Worm (Caenorhabditis elegans) whole organism, L4 larva: ENCODE measurements around the gene F10D2.8.

Source experiments
- R02D3.7 ChIP-seq: fragments of 150-350 bp; sonication (generic microtip); optimal IDR thresholded peaks from 3 replicates; lab custom pipeline; 2014; ENCODE audit warnings: missing biosample characterization, missing genetic modification characterization
- Y75B8A.6 ChIP-seq: fragments of 200-800 bp; sonication (Bioruptor generic); IDR thresholded peaks from 2 replicates; pipeline ENCODE4 v1.3.6; 2022; ENCODE audit warnings: missing genetic modification reagents, missing genetic modification characterization, missing compliant biosample characterization
- lsy-2 ChIP-seq, 2 experiments: fragments of 150-350 bp in 1 of 2; sonication (generic microtip) in 1 of 2; optimal IDR thresholded peaks; 2 replicates each; lab custom pipeline; 2014 to 2017; ENCODE audit warnings: missing biosample characterization in 2 of 2, missing genetic modification characterization in 2 of 2
- mdl-1 ChIP-seq, 2 experiments: fragments of 150-350 bp in 1 of 2; sonication (generic microtip) in 1 of 2; optimal IDR thresholded peaks; 2 replicates each; lab custom pipeline; 2014 to 2017; ENCODE audit warnings: missing biosample characterization in 2 of 2, missing genetic modification characterization in 2 of 2
- unc-130 ChIP-seq: sonication (generic microtip); optimal IDR thresholded peaks from 2 replicates; lab custom pipeline; 2016; ENCODE audit warnings: missing genetic modification reagents, missing genetic modification characterization, missing compliant biosample characterization

ce11 chrV:7184549-7184948 lies 34.0 kb upstream of the F10D2.8 start, which contains the start of gene pitr-5:
- TF ChIP-seq Y75B8A.6 (GFP tag; lab: Robert Waterston, UW) (no peak), R02D3.7 (tag; lab: Kevin White, UChicago) (no peak), unc-130 (no peak), mdl-1 (tag; optimal IDR thresholded peaks at IDR 0.05; lab: Kevin White, UChicago) (no peak), lsy-2 (tag; optimal IDR thresholded peaks at IDR 0.05; lab: Kevin White, UChicago) (no peak)
